Worm (Caenorhabditis elegans) whole organism, L3 larva: ENCODE data around the gene fkb-6.

ENCODE experiments used
- R02D3.7 ChIP-seq: fragments of 150-350 bp; optimal IDR thresholded peaks from 2 replicates; lab custom pipeline; 2014; ENCODE audit warnings: missing biosample characterization, missing genetic modification characterization
- ZK546.5 ChIP-seq: sonication (generic microtip); optimal IDR thresholded peaks from 2 replicates; lab custom pipeline; 2017; ENCODE audit warnings: missing biosample characterization, missing genetic modification characterization
- aly-2 ChIP-seq: fragments of 150-350 bp; optimal IDR thresholded peaks from 2 replicates; lab custom pipeline; 2014; ENCODE audit warnings: missing biosample characterization, missing genetic modification characterization
- ama-1 ChIP-seq: fragments of 150-350 bp; optimal IDR thresholded peaks from 2 replicates; lab custom pipeline; 2018
- ceh-16 ChIP-seq: sonication (generic microtip); optimal IDR thresholded peaks from 2 replicates; lab custom pipeline; 2017; ENCODE audit warnings: missing biosample characterization, missing genetic modification characterization
- ceh-28 ChIP-seq: fragments of 150-350 bp; optimal IDR thresholded peaks from 2 replicates; lab custom pipeline; 2014; ENCODE audit warnings: missing biosample characterization, missing genetic modification reagents, missing genetic modification characterization
- ceh-82 ChIP-seq: fragments of 150-350 bp; optimal IDR thresholded peaks from 2 replicates; lab custom pipeline; 2014; ENCODE audit warnings: missing biosample characterization, missing genetic modification characterization
- ceh-9 ChIP-seq: sonication (generic microtip); optimal IDR thresholded peaks from 2 replicates; lab custom pipeline; 2018; ENCODE audit warnings: missing biosample characterization, missing genetic modification characterization
- daf-12 ChIP-seq: fragments of 150-350 bp; optimal IDR thresholded peaks from 2 replicates; lab custom pipeline; 2014; ENCODE audit warnings: missing biosample characterization, missing genetic modification reagents, missing genetic modification characterization
- egl-27 ChIP-seq: sonication (generic microtip); optimal IDR thresholded peaks from 4 replicates; lab custom pipeline; 2017; ENCODE audit warnings: missing biosample characterization, missing genetic modification reagents, missing genetic modification characterization
- egl-5 ChIP-seq: fragments of 150-350 bp; optimal IDR thresholded peaks from 2 replicates; lab custom pipeline; 2017; ENCODE audit warnings: missing biosample characterization, missing genetic modification reagents, missing genetic modification characterization, inconsistent platforms
- elt-1 ChIP-seq: fragments of 150-350 bp; optimal IDR thresholded peaks from 2 replicates; lab custom pipeline; 2014; ENCODE audit warnings: missing biosample characterization, missing genetic modification characterization
- elt-2 ChIP-seq: sonication (generic microtip); optimal IDR thresholded peaks from 2 replicates; lab custom pipeline; 2016; ENCODE audit warnings: missing genetic modification reagents, mild to moderate bottlenecking, missing genetic modification characterization, missing compliant biosample characterization
- elt-3 ChIP-seq, 3 experiments: fragments of 150-350 bp in 1 of 3; sonication (generic microtip) in 2 of 3; optimal IDR thresholded peaks; 2 replicates in 2 of 3; 4 replicates in 1 of 3; lab custom pipeline; 2014 to 2017; ENCODE audit warnings: missing biosample characterization in 3 of 3, missing genetic modification characterization in 3 of 3
- eor-1 ChIP-seq, 2 experiments: fragments of 150-350 bp; optimal IDR thresholded peaks; 2 replicates each; lab custom pipeline; 2014 to 2018; ENCODE audit warnings: missing biosample characterization in 2 of 2, missing genetic modification characterization in 2 of 2
- fkh-10 ChIP-seq: sonication (generic microtip); optimal IDR thresholded peaks from 2 replicates; lab custom pipeline; 2017; ENCODE audit warnings: missing biosample characterization, missing genetic modification reagents, missing genetic modification characterization
- fkh-2 ChIP-seq: fragments of 150-350 bp; optimal IDR thresholded peaks from 2 replicates; lab custom pipeline; 2014; ENCODE audit warnings: missing biosample characterization, missing genetic modification reagents, missing genetic modification characterization
- fos-1 ChIP-seq: fragments of 150-350 bp; optimal IDR thresholded peaks from 2 replicates; lab custom pipeline; 2014; ENCODE audit warnings: missing biosample characterization, missing genetic modification characterization
- hmg-11 ChIP-seq: sonication (generic microtip); optimal IDR thresholded peaks from 2 replicates; lab custom pipeline; 2016; ENCODE audit warnings: missing genetic modification characterization, missing compliant biosample characterization
- jun-1 ChIP-seq: fragments of 150-350 bp; optimal IDR thresholded peaks from 2 replicates; lab custom pipeline; 2014; ENCODE audit warnings: missing biosample characterization, missing genetic modification reagents, missing genetic modification characterization
- lin-15B ChIP-seq: fragments of 150-350 bp; optimal IDR thresholded peaks from 2 replicates; lab custom pipeline; 2014; ENCODE audit warnings: missing biosample characterization, missing genetic modification characterization
- lin-39 ChIP-seq: fragments of 150-350 bp; optimal IDR thresholded peaks from 2 replicates; lab custom pipeline; 2018; ENCODE audit warnings: missing biosample characterization, missing genetic modification reagents, missing genetic modification characterization
- lsy-12 ChIP-seq: sonication (generic microtip); optimal IDR thresholded peaks from 2 replicates; lab custom pipeline; 2016; ENCODE audit warnings: mild to moderate bottlenecking, missing genetic modification characterization, missing compliant biosample characterization
- mdl-1 ChIP-seq: fragments of 150-350 bp; optimal IDR thresholded peaks from 2 replicates; lab custom pipeline; 2014; ENCODE audit warnings: missing biosample characterization, missing genetic modification characterization
- mml-1 ChIP-seq: fragments of 150-350 bp; sonication (generic microtip); optimal IDR thresholded peaks from 3 replicates; lab custom pipeline; 2014; ENCODE audit warnings: missing biosample characterization, missing genetic modification characterization
- nfya-1 ChIP-seq: sonication (generic microtip); optimal IDR thresholded peaks from 2 replicates; lab custom pipeline; 2017; ENCODE audit warnings: missing genetic modification characterization, mild to moderate bottlenecking, missing compliant biosample characterization, antibody characterized with exemption, moderate library complexity; ENCODE audit not compliant: insufficient read depth
- nhr-11 ChIP-seq: fragments of 150-350 bp; optimal IDR thresholded peaks from 2 replicates; lab custom pipeline; 2014; ENCODE audit warnings: missing biosample characterization, missing genetic modification characterization
- nhr-23 ChIP-seq: fragments of 150-350 bp; optimal IDR thresholded peaks from 2 replicates; lab custom pipeline; 2014; ENCODE audit warnings: missing biosample characterization, missing genetic modification reagents, missing genetic modification characterization
- nhr-237 ChIP-seq: fragments of 150-350 bp; optimal IDR thresholded peaks from 2 replicates; lab custom pipeline; 2014; ENCODE audit warnings: missing biosample characterization, missing genetic modification characterization
- nhr-25 ChIP-seq: sonication (generic microtip); optimal IDR thresholded peaks from 2 replicates; lab custom pipeline; 2017; ENCODE audit warnings: missing biosample characterization, missing genetic modification characterization
- nhr-28 ChIP-seq: fragments of 150-350 bp; optimal IDR thresholded peaks from 2 replicates; lab custom pipeline; 2014; ENCODE audit warnings: missing biosample characterization, missing genetic modification characterization
- nhr-43 ChIP-seq: sonication (generic microtip); optimal IDR thresholded peaks from 2 replicates; lab custom pipeline; 2016; ENCODE audit warnings: mild to moderate bottlenecking, missing genetic modification characterization, missing compliant biosample characterization; ENCODE audit not compliant: poor library complexity, severe bottlenecking
- nhr-67 ChIP-seq: fragments of 150-350 bp; optimal IDR thresholded peaks from 2 replicates; lab custom pipeline; 2014; ENCODE audit warnings: missing biosample characterization, missing genetic modification characterization
- nhr-77 ChIP-seq: fragments of 150-350 bp; optimal IDR thresholded peaks from 2 replicates; lab custom pipeline; 2014; ENCODE audit warnings: missing biosample characterization, missing genetic modification characterization
- pha-4 ChIP-seq: fragments of 150-350 bp; optimal IDR thresholded peaks from 2 replicates; lab custom pipeline; 2014; ENCODE audit warnings: missing biosample characterization, missing genetic modification reagents, missing genetic modification characterization
- pqm-1 ChIP-seq: fragments of 150-350 bp; optimal IDR thresholded peaks from 2 replicates; lab custom pipeline; 2017; ENCODE audit warnings: missing biosample characterization, missing genetic modification characterization, inconsistent platforms
- sea-2 ChIP-seq: fragments of 150-350 bp; sonication (generic microtip); optimal IDR thresholded peaks from 4 replicates; lab custom pipeline; 2014; ENCODE audit warnings: missing biosample characterization, missing genetic modification reagents, missing genetic modification characterization
- skn-1 ChIP-seq: fragments of 150-350 bp; optimal IDR thresholded peaks from 2 replicates; lab custom pipeline; 2014; ENCODE audit warnings: missing biosample characterization, missing genetic modification characterization
- snpc-4 ChIP-seq: fragments of 150-350 bp; optimal IDR thresholded peaks from 2 replicates; lab custom pipeline; 2014; ENCODE audit warnings: missing biosample characterization, missing genetic modification characterization
- tbx-2 ChIP-seq: sonication (generic microtip); optimal IDR thresholded peaks from 2 replicates; lab custom pipeline; 2016; ENCODE audit warnings: mild to moderate bottlenecking, missing genetic modification characterization, missing compliant biosample characterization
- unc-39 ChIP-seq: sonication (generic microtip); optimal IDR thresholded peaks from 4 replicates; lab custom pipeline; 2017; ENCODE audit warnings: missing biosample characterization, missing genetic modification characterization
- unc-62 ChIP-seq: fragments of 150-350 bp; sonication (generic microtip); optimal IDR thresholded peaks from 4 replicates; lab custom pipeline; 2014; ENCODE audit warnings: missing biosample characterization, missing genetic modification reagents, missing genetic modification characterization
- zag-1 ChIP-seq: fragments of 150-350 bp; optimal IDR thresholded peaks from 2 replicates; lab custom pipeline; 2014; ENCODE audit warnings: missing biosample characterization, missing genetic modification characterization
- ztf-11 ChIP-seq: fragments of 150-350 bp; optimal IDR thresholded peaks from 2 replicates; lab custom pipeline; 2014; ENCODE audit warnings: missing biosample characterization, missing genetic modification characterization
- ztf-4 ChIP-seq: fragments of 150-350 bp; optimal IDR thresholded peaks from 2 replicates; lab custom pipeline; 2014; ENCODE audit warnings: missing biosample characterization, missing genetic modification characterization

Gene fkb-6

ce11 chrV:20845524-20846208 lies at the start of gene fkb-6, which contains the start of gene F31D4.2:
fkb-6 (plus strand) TSS chrV:20846158.
F31D4.2 (minus strand) TSS chrV:20845546.
- peak; percentile 43 for TF ChIP-seq jun-1 (tag; lab: Kevin White, UChicago)
- no peak for TF ChIP-seq pqm-1 (tag; lab: Kevin White, UChicago)
- no peak for TF ChIP-seq ceh-9
- TF ChIP-seq egl-5 = peak; percentile 45
- peak; percentile 63 for TF ChIP-seq lin-39 (tag; lab: Kevin White, UChicago)
- no peak for TF ChIP-seq ceh-82 (tag; lab: Kevin White, UChicago)
- TF ChIP-seq lin-15B (tag; lab: Kevin White, UChicago) = peak; percentile 62
- no peak for TF ChIP-seq unc-39 (tag; lab: Kevin White, UChicago)
- no peak for TF ChIP-seq nhr-67
- no peak for TF ChIP-seq ama-1 (lab: Kevin White, UChicago)
- peak; percentile 74 for TF ChIP-seq fkh-10 (GFP tag; lab: Kevin White, UChicago)
- no peak for TF ChIP-seq zag-1 (tag; lab: Kevin White, UChicago)
- TF ChIP-seq aly-2 = no peak
- TF ChIP-seq egl-27 (tag; lab: Kevin White, UChicago) = peak; percentile 7
- TF ChIP-seq mml-1 = no peak
- peak; percentile 84 for TF ChIP-seq hmg-11 (tag; lab: Kevin White, UChicago)
- TF ChIP-seq snpc-4 (tag; lab: Kevin White, UChicago) = peak; percentile 52
- TF ChIP-seq nhr-23 (tag; lab: Kevin White, UChicago) = peak; percentile 48
- TF ChIP-seq R02D3.7 (tag; lab: Kevin White, UChicago) = peak; percentile 45
- TF ChIP-seq nhr-28 (tag; lab: Kevin White, UChicago) = no peak
- TF ChIP-seq unc-62 (GFP tag; lab: Kevin White, UChicago) = no peak
- TF ChIP-seq elt-2 (tag; lab: Kevin White, UChicago) = peak; percentile 41
- TF ChIP-seq nfya-1 = peak; percentile 85
- TF ChIP-seq tbx-2 (tag; lab: Kevin White, UChicago) = no peak
- TF ChIP-seq ztf-4 (tag; lab: Kevin White, UChicago) = peak; percentile 1
- TF ChIP-seq daf-12 (tag; lab: Kevin White, UChicago) = no peak
- peak; percentile 72 for TF ChIP-seq pha-4 (tag; lab: Kevin White, UChicago)
- peak; percentile 82 for TF ChIP-seq nhr-25 (tag; lab: Kevin White, UChicago)
- no peak for TF ChIP-seq eor-1 (tag; optimal IDR thresholded peaks at IDR 0.05; lab: Kevin White, UChicago)
- peak; percentile 37 for TF ChIP-seq nhr-43
- peak; percentile 76 for TF ChIP-seq ceh-28 (tag; lab: Kevin White, UChicago)
- peak; percentile 3 for TF ChIP-seq skn-1 (tag; lab: Kevin White, UChicago)
- no peak for TF ChIP-seq ztf-11 (tag; lab: Kevin White, UChicago)
- no peak for TF ChIP-seq fos-1 (tag; lab: Kevin White, UChicago)
- no peak for TF ChIP-seq mdl-1
- TF ChIP-seq nhr-237 (tag; lab: Kevin White, UChicago) = no peak
- TF ChIP-seq nhr-77 (tag; lab: Kevin White, UChicago) = no peak
- TF ChIP-seq lsy-12 = peak; percentile 60
- no peak for TF ChIP-seq sea-2 (GFP tag; lab: Kevin White, UChicago)
- no peak for TF ChIP-seq fkh-2
- TF ChIP-seq elt-3 (tag; optimal IDR thresholded peaks at IDR 0.05; lab: Kevin White, UChicago) = no peak
- no peak for TF ChIP-seq nhr-11 (tag; lab: Kevin White, UChicago)
- no peak for TF ChIP-seq ceh-16 (tag; lab: Kevin White, UChicago)
- TF ChIP-seq elt-1 (tag; lab: Kevin White, UChicago) = no peak
- no peak for TF ChIP-seq ZK546.5 (tag; lab: Kevin White, UChicago)
